Fruit fly (Drosophila melanogaster): ENCODE data around the gene CG15258.
A peak's percentile ranks its signal among the peaks of the same experiment; 100 is the strongest.

Gene CG15258

dm6 chr2L:15400306-15400851, 39.0 kb upstream of the CG15258 start:
- TF ChIP-seq sage (GFP tag; optimal IDR thresholded peaks at IDR 0.05) (no peak), woc (GFP tag; optimal IDR thresholded peaks at IDR 0.05) (no peak), dsf (GFP tag; optimal IDR thresholded peaks at IDR 0.05; ENCODE audit: borderline replicate concordance) (no peak), N (GFP tag; optimal IDR thresholded peaks at IDR 0.05) (no peak), CG9705 (GFP tag; optimal IDR thresholded peaks at IDR 0.05) (no peak), Dif (GFP tag; optimal IDR thresholded peaks at IDR 0.05; ENCODE audit: partially characterized antibody) (no peak), Myc (optimal IDR thresholded peaks at IDR 0.05) (no peak), rgr (GFP tag; optimal IDR thresholded peaks at IDR 0.05) (no peak), Jra (GFP tag; optimal IDR thresholded peaks at IDR 0.05) (no peak), Vsx2 (GFP tag; optimal IDR thresholded peaks at IDR 0.05; ENCODE audit: partially characterized antibody) (no peak)

dm6 chr2L:15396796-15397195, 35.4 kb upstream of the CG15258 start:
- TF ChIP-seq foxo (GFP tag; optimal IDR thresholded peaks at IDR 0.05) (peak in 1 of 2 experiments; percentile 29), OdsH (GFP tag; optimal IDR thresholded peaks at IDR 0.05) (peak; percentile 1), jim (GFP tag; optimal IDR thresholded peaks at IDR 0.05) (no peak), dmrt93B (GFP tag; optimal IDR thresholded peaks at IDR 0.05) (peak; percentile 6), psq (GFP tag; optimal IDR thresholded peaks at IDR 0.05) (peak; percentile 6), Sp1 (GFP tag; optimal IDR thresholded peaks at IDR 0.05) (peak; percentile 25), fru (GFP tag; optimal IDR thresholded peaks at IDR 0.05) (no peak), HLH106 (tag; optimal IDR thresholded peaks at IDR 0.05) (peak; percentile 32)

- TF ChIP-seq dsf (GFP tag; optimal IDR thresholded peaks at IDR 0.05; ENCODE audit: borderline replicate concordance) (no peak), GATAd (GFP tag; optimal IDR thresholded peaks at IDR 0.05) (no peak), foxo (GFP tag; optimal IDR thresholded peaks at IDR 0.05) (peak in 1 of 2 experiments; percentile 9), Myc (optimal IDR thresholded peaks at IDR 0.05) (no peak)
Observed at dm6 chr2L:15392371-15392770, 30.9 kb upstream of the CG15258 start.

dm6 chr2L:15390421-15390820, 29.0 kb upstream of the CG15258 start:
- TF ChIP-seq Rel (GFP tag; optimal IDR thresholded peaks at IDR 0.05) (no peak), Rel (tag; optimal IDR thresholded peaks at IDR 0.05) (no peak), Dfd (GFP tag; optimal IDR thresholded peaks at IDR 0.05) (no peak)

- peak; percentile 70 for TF ChIP-seq sage (GFP tag; optimal IDR thresholded peaks at IDR 0.05)
- TF ChIP-seq HLH106 (tag; optimal IDR thresholded peaks at IDR 0.05) = peak; percentile 90
- peak; percentile 74 for TF ChIP-seq OdsH (GFP tag; optimal IDR thresholded peaks at IDR 0.05)
- no peak for TF ChIP-seq Rel (GFP tag; optimal IDR thresholded peaks at IDR 0.05)
- TF ChIP-seq Rel (tag; optimal IDR thresholded peaks at IDR 0.05) = peak; percentile 43
- no peak for TF ChIP-seq GATAd (GFP tag; optimal IDR thresholded peaks at IDR 0.05)
- TF ChIP-seq dmrt93B (GFP tag; optimal IDR thresholded peaks at IDR 0.05) = peak; percentile 67
- no peak for TF ChIP-seq N (GFP tag; optimal IDR thresholded peaks at IDR 0.05)
- TF ChIP-seq woc (GFP tag; optimal IDR thresholded peaks at IDR 0.05) = peak; percentile 58
- no peak for TF ChIP-seq lola (GFP tag; optimal IDR thresholded peaks at IDR 0.05)
- TF ChIP-seq rgr (GFP tag; optimal IDR thresholded peaks at IDR 0.05) = peak; percentile 71
- no peak for TF ChIP-seq dl (GFP tag; optimal IDR thresholded peaks at IDR 0.05; ENCODE audit: insufficient read depth in 1 of 2, partially characterized antibody in 2 of 2)
- peak in 1 of 2 experiments; percentile 83 for TF ChIP-seq foxo (GFP tag; optimal IDR thresholded peaks at IDR 0.05)
- TF ChIP-seq h (GFP tag; optimal IDR thresholded peaks at IDR 0.05) = peak; percentile 83
- no peak for TF ChIP-seq Dfd (GFP tag; optimal IDR thresholded peaks at IDR 0.05)
- no peak for TF ChIP-seq dsf (GFP tag; optimal IDR thresholded peaks at IDR 0.05; ENCODE audit: borderline replicate concordance)
- TF ChIP-seq psq (GFP tag; optimal IDR thresholded peaks at IDR 0.05) = peak; percentile 80
- peak; percentile 67 for TF ChIP-seq Hnf4 (GFP tag; optimal IDR thresholded peaks at IDR 0.05)
- no peak for TF ChIP-seq sv (GFP tag; optimal IDR thresholded peaks at IDR 0.05)
- peak; percentile 75 for TF ChIP-seq br (GFP tag; optimal IDR thresholded peaks at IDR 0.05)
- TF ChIP-seq Dif (GFP tag; optimal IDR thresholded peaks at IDR 0.05; ENCODE audit: partially characterized antibody) = no peak
- peak; percentile 39 for TF ChIP-seq brk (GFP tag; optimal IDR thresholded peaks at IDR 0.05)
- TF ChIP-seq ey (GFP tag; optimal IDR thresholded peaks at IDR 0.05) = peak; percentile 72
- no peak for TF ChIP-seq Myc (optimal IDR thresholded peaks at IDR 0.05)
- no peak for TF ChIP-seq tai (GFP tag; optimal IDR thresholded peaks at IDR 0.05)
- peak; percentile 71 for TF ChIP-seq CG9705 (GFP tag; optimal IDR thresholded peaks at IDR 0.05)
- TF ChIP-seq CG32264 (GFP tag; optimal IDR thresholded peaks at IDR 0.05) = peak; percentile 25
- TF ChIP-seq CrebA (GFP tag; optimal IDR thresholded peaks at IDR 0.05; ENCODE audit: borderline replicate concordance) = no peak
- TF ChIP-seq Hr83 (GFP tag; optimal IDR thresholded peaks at IDR 0.05; ENCODE audit: poor library complexity, severe bottlenecking) = no peak
- peak; percentile 90 for TF ChIP-seq Sp1 (GFP tag; optimal IDR thresholded peaks at IDR 0.05)
- TF ChIP-seq fru (GFP tag; optimal IDR thresholded peaks at IDR 0.05) = peak; percentile 85
- no peak for TF ChIP-seq pan (optimal IDR thresholded peaks at IDR 0.05)
Observed at dm6 chr2L:15388980-15389379, 27.6 kb upstream of the CG15258 start.

Data from whole organism, wandering third instar larva.